Fruit fly (Drosophila melanogaster) whole organism, pupa: ENCODE data around the gene Vps4.
A peak's percentile ranks its signal among the peaks of the same experiment; 100 is the strongest.

Source experiments
- CG12605 ChIP-seq: fragments of 200-800 bp; sonication (Bioruptor generic); IDR thresholded peaks from 2 replicates; pipeline ENCODE4 v1.3.6; 2022; ENCODE audit warnings: missing biosample characterization, missing genetic modification characterization
- CG14655 ChIP-seq: fragments of 200-800 bp; sonication (Bioruptor generic); optimal IDR thresholded peaks from 3 replicates; lab custom pipeline; 2017; ENCODE audit warnings: mild to moderate bottlenecking, missing biosample characterization, missing genetic modification reagents, missing genetic modification characterization
- CG32121 ChIP-seq: fragments of 200-800 bp; sonication (Bioruptor generic); IDR thresholded peaks from 2 replicates; pipeline ENCODE4 v1.3.6; 2022; ENCODE audit warnings: missing biosample characterization, missing genetic modification characterization
- Ets98B ChIP-seq: fragments of 200-800 bp; sonication (Bioruptor generic); IDR thresholded peaks from 2 replicates; pipeline ENCODE4 v1.3.6; 2022; ENCODE audit warnings: missing biosample characterization, missing genetic modification characterization
- rn ChIP-seq: fragments of 200-800 bp; sonication (Bioruptor generic); IDR thresholded peaks from 2 replicates; pipeline ENCODE4 v1.3.6; 2022; ENCODE audit warnings: missing biosample characterization, missing genetic modification characterization

DNA sequence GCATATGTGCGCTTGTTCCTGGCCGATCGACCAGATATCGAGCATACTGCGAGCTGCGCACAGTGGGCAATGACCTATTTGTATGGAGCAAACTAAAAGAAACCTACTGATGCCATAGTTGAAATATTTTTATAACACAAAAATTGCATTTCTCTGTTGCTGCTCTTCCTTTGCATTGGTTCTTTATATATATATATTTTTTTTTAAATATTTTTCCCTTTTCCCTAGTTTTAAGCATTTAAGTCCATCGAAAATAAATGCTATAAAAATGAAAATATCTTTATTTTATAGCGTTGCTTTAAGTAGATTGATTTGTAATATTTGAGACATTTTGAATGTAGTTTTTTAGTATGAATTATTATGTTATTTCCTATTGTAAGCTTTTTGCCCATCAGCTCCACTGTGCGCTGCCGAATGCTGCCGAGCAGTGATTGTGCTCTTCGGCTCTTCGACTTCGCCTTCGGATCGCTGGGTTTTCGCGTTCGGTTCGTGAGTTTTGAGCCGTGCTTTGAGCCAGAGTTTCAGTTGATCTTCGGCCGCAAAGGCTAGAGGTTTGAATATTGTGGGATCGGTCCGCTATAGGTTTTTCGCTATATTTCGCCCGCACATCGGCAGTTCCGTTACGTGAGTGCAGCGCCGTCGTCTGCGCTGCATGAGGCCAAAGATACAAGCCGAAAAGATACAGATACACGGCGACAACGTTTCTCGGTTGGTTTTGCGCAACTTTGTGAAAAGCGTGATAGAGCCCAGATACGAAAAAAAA is 3.6 kb downstream of the Vps4 start, which contains the start of gene CG6847:
- TF ChIP-seq CG14655 (GFP tag; lab: Kevin White, UChicago): peak; percentile 44
- TF ChIP-seq CG12605 (GFP tag; lab: Robert Waterston, UW): peak; percentile 43; the same call in 1 of the 2 replicates
- TF ChIP-seq Ets98B (GFP tag; lab: Robert Waterston, UW): peak; percentile 64
- peak; percentile 48 for TF ChIP-seq CG32121 (GFP tag; lab: Robert Waterston, UW)
- TF ChIP-seq rn: peak; percentile 34; the same call in 1 of the 2 replicates
